Fruit fly (Drosophila melanogaster): ENCODE results near the gene CG5565.

DNA sequence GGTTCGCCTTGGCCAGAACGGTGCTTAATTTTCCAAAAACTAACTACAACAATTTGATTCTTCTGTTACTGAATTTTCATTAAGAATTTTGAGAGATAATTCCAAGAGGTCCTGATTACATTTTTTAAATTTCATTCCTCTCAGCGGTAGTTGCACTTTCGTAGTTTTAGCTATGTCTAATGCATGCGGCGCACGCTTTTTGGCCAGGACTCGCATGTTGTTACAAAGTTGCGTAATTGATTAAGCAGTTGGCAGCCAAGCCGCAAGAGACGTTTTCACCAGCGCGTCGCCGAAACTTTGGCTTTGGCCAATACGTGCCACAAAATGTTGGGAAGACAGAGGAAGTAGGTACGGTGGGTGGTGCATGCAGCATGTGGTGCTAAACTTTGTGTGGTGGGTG lies at the start of gene CG5565:
- TF ChIP-seq CG32006 (GFP tag; optimal IDR thresholded peaks at IDR 0.05) (no peak), CG6792 (GFP tag; optimal IDR thresholded peaks at IDR 0.05) (no peak)

All from whole organism, prepupa.